Worm (Caenorhabditis elegans) whole organism, L3 larva: ENCODE measurements around the gene srw-124.

Source experiments
- ceh-82 ChIP-seq: fragments of 150-350 bp; optimal IDR thresholded peaks from 2 replicates; lab custom pipeline; 2014; ENCODE audit warnings: missing biosample characterization, missing genetic modification characterization
- egl-27 ChIP-seq: sonication (generic microtip); optimal IDR thresholded peaks from 4 replicates; lab custom pipeline; 2017; ENCODE audit warnings: missing biosample characterization, missing genetic modification reagents, missing genetic modification characterization
- mml-1 ChIP-seq: fragments of 150-350 bp; sonication (generic microtip); optimal IDR thresholded peaks from 3 replicates; lab custom pipeline; 2014; ENCODE audit warnings: missing biosample characterization, missing genetic modification characterization
- nhr-237 ChIP-seq: fragments of 150-350 bp; optimal IDR thresholded peaks from 2 replicates; lab custom pipeline; 2014; ENCODE audit warnings: missing biosample characterization, missing genetic modification characterization
- nhr-77 ChIP-seq: fragments of 150-350 bp; optimal IDR thresholded peaks from 2 replicates; lab custom pipeline; 2014; ENCODE audit warnings: missing biosample characterization, missing genetic modification characterization
- zag-1 ChIP-seq: fragments of 150-350 bp; optimal IDR thresholded peaks from 2 replicates; lab custom pipeline; 2014; ENCODE audit warnings: missing biosample characterization, missing genetic modification characterization
- ztf-4 ChIP-seq: fragments of 150-350 bp; optimal IDR thresholded peaks from 2 replicates; lab custom pipeline; 2014; ENCODE audit warnings: missing biosample characterization, missing genetic modification characterization

ce11 chrV:3014185-3014584 lies 37.8 kb downstream of the srw-124 start, which contains the start of gene K12D9.1:
- TF ChIP-seq nhr-237 (tag; lab: Kevin White, UChicago), result no peak
- TF ChIP-seq zag-1 (tag; lab: Kevin White, UChicago), result no peak
- TF ChIP-seq ztf-4 (tag; lab: Kevin White, UChicago), result no peak
- TF ChIP-seq egl-27 (tag; lab: Kevin White, UChicago), result no peak
- TF ChIP-seq mml-1 (tag; lab: Kevin White, UChicago), result no peak
- no peak for TF ChIP-seq nhr-77
- TF ChIP-seq ceh-82, result no peak
